Worm (Caenorhabditis elegans) whole organism, young adult: ENCODE measurements around the gene ppm-1.A.

ENCODE experiments used
- ZK185.1 ChIP-seq: sonication (generic microtip); optimal IDR thresholded peaks from 2 replicates; lab custom pipeline; 2016; ENCODE audit warnings: mild to moderate bottlenecking, missing genetic modification characterization, missing compliant biosample characterization; ENCODE audit not compliant: poor library complexity, severe bottlenecking
- atf-7 ChIP-seq: sonication (generic microtip); optimal IDR thresholded peaks from 2 replicates; lab custom pipeline; 2017; ENCODE audit warnings: mild to moderate bottlenecking, missing genetic modification characterization, missing compliant biosample characterization
- egl-44 ChIP-seq: fragments of 200-800 bp; sonication (Bioruptor generic); IDR thresholded peaks from 2 replicates; pipeline ENCODE4 v1.3.6; 2022; ENCODE audit warnings: missing genetic modification reagents, missing genetic modification characterization, missing compliant biosample characterization
- lag-1 ChIP-seq: fragments of 200-800 bp; sonication (Bioruptor generic); IDR thresholded peaks from 2 replicates; pipeline ENCODE4 v1.3.6; 2022; ENCODE audit warnings: missing genetic modification reagents, missing genetic modification characterization, missing compliant biosample characterization
- nfya-1 ChIP-seq: sonication (generic microtip); optimal IDR thresholded peaks from 2 replicates; lab custom pipeline; 2017; ENCODE audit warnings: antibody characterized with exemption, missing compliant biosample characterization, missing genetic modification characterization, borderline replicate concordance; ENCODE audit not compliant: insufficient read depth
- pha-4 ChIP-seq: fragments of 150-350 bp; sonication (generic microtip); optimal IDR thresholded peaks from 2 replicates; lab custom pipeline; 2014; ENCODE audit warnings: missing biosample characterization, missing genetic modification reagents, missing genetic modification characterization
- sea-2 ChIP-seq: fragments of 200-800 bp; sonication (Bioruptor generic); IDR thresholded peaks from 2 replicates; pipeline ENCODE4 v1.3.6; 2022; ENCODE audit warnings: missing genetic modification characterization, missing compliant biosample characterization
- somi-1 ChIP-seq: fragments of 200-800 bp; sonication (Bioruptor generic); optimal IDR thresholded peaks from 2 replicates; lab custom pipeline; 2018; ENCODE audit warnings: mild to moderate bottlenecking, missing genetic modification characterization, missing compliant biosample characterization
- tlf-1 ChIP-seq: fragments of 200-800 bp; sonication (Bioruptor generic); optimal IDR thresholded peaks from 2 replicates; lab custom pipeline; 2018; ENCODE audit warnings: mild to moderate bottlenecking, missing genetic modification characterization, missing compliant biosample characterization
- xnd-1 ChIP-seq: sonication (generic microtip); optimal IDR thresholded peaks from 2 replicates; lab custom pipeline; 2016; ENCODE audit warnings: missing genotype, missing genetic modification reagents, missing genetic modification characterization, missing compliant biosample characterization

DNA sequence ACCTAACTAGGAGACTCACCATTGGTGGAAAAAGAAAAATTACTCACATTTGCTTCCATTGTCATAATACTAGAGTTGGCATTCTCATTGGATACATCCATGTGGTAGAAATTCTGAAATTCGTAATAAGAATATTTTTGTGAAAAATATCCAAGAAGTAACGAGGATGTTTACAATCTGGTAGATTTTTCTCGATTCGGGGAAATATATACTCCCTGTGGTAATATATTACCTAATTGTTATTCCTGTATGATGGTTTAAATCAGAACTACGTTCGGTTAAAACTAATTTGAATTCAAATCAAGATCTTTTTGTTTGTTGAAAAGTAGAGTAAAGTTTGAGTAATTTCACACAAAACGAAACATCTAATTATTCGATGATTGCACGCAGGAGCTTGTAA, 12.8 kb upstream of the ppm-1.A start, which contains the start of gene srd-34:
- TF ChIP-seq xnd-1 (tag; lab: Kevin White, UChicago) (no peak), pha-4 (tag; lab: Kevin White, UChicago) (no peak), somi-1 (GFP tag; lab: Kevin White, UChicago) (no peak), tlf-1 (GFP tag; lab: Kevin White, UChicago) (no peak), sea-2 (GFP tag; lab: Robert Waterston, UW) (no peak), atf-7 (no peak), egl-44 (GFP tag; lab: Robert Waterston, UW) (no peak), lag-1 (GFP tag; lab: Robert Waterston, UW) (no peak), nfya-1 (tag; lab: Kevin White, UChicago) (no peak), ZK185.1 (tag; lab: Kevin White, UChicago) (no peak)
